ENCODE assay signal across 2 worm cellular contexts in the genomic region with DNA sequence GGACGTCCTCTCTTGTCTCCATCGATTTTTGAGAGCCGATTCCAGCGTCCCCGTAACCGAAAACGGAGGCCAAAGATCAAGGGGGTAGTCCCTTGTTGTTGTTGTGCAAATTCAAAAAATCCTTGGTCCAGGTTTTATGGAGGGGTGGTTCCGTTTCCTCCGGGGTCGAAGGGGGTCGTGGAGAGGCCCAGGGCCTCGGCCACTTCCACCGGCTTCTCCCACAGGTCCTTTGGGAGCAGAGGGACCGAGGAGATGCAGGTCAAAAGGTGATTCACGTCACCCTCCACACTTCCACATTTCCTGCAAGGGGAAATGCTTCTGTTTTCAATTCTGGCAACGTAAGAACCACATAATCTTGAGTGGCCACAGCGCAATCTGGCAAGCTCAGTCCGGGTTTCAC.
TF ChIP-seq lines count a peak whose summit lies in the region.

fbxb-22 (minus strand) TSS at position 61 of the 400 bp plus-strand sequence.

TF ChIP-seq in whole organism, L4 larva, 104 proteins besides CTCF, POLR2A, EP300 and RAD21:
- TF ChIP-seq set-16 (GFP tag; IDR thresholded peaks at IDR 0.05; lab: Robert Waterston, UW), result peak; percentile 81
TF ChIP-seq in whole organism, L4 larva: peak in this region for 1; not testable (repeated sequence) for 103.

TF ChIP-seq in whole organism, young adult, 124 proteins besides CTCF, POLR2A, EP300 and RAD21:
- TF ChIP-seq egrh-3 (GFP tag; IDR thresholded peaks at IDR 0.05; lab: Robert Waterston, UW), result peak; percentile 68; the same call in 1 of the 2 replicates
TF ChIP-seq in whole organism, young adult: peak in this region for 1; not testable (repeated sequence) for 123.
